Worm (Caenorhabditis elegans) whole organism, late embryonic: ENCODE measurements around the gene rpl-32.
A peak's percentile ranks its signal among the peaks of the same experiment; 100 is the strongest.

Source experiments
- C38D4.7 ChIP-seq: fragments of 200-800 bp; sonication (Bioruptor generic); optimal IDR thresholded peaks from 2 replicates; lab custom pipeline; 2018; ENCODE audit warnings: mild to moderate bottlenecking, missing genetic modification characterization, moderate library complexity, missing compliant biosample characterization
- K02D7.2 ChIP-seq: sonication (generic microtip); optimal IDR thresholded peaks from 2 replicates; lab custom pipeline; 2017; ENCODE audit warnings: mild to moderate bottlenecking, missing genetic modification characterization, missing compliant biosample characterization
- K09A11.1 ChIP-seq: sonication (generic microtip); optimal IDR thresholded peaks from 2 replicates; lab custom pipeline; 2017; ENCODE audit warnings: antibody characterized with exemption, mild to moderate bottlenecking, missing genetic modification characterization, missing compliant biosample characterization; ENCODE audit not compliant: insufficient read depth
- ahr-1 ChIP-seq: sonication (generic microtip); optimal IDR thresholded peaks from 2 replicates; lab custom pipeline; 2016; ENCODE audit warnings: missing genetic modification characterization, missing compliant biosample characterization
- ama-1 ChIP-seq: fragments of 150-350 bp; optimal IDR thresholded peaks from 2 replicates; lab custom pipeline; 2014
- ceh-18 ChIP-seq: sonication (generic microtip); optimal IDR thresholded peaks from 2 replicates; lab custom pipeline; 2016; ENCODE audit warnings: missing genetic modification characterization, missing compliant biosample characterization
- ceh-19 ChIP-seq: fragments of 200-800 bp; sonication (Bioruptor generic); optimal IDR thresholded peaks from 2 replicates; lab custom pipeline; 2018; ENCODE audit warnings: mild to moderate bottlenecking, missing genetic modification characterization, missing compliant biosample characterization
- ceh-2 ChIP-seq: sonication (generic microtip); optimal IDR thresholded peaks from 2 replicates; lab custom pipeline; 2016; ENCODE audit warnings: missing genotype, missing genetic modification characterization, missing compliant biosample characterization
- ceh-22 ChIP-seq: sonication (generic microtip); optimal IDR thresholded peaks from 2 replicates; lab custom pipeline; 2017; ENCODE audit warnings: missing biosample characterization, missing genetic modification characterization
- ceh-24 ChIP-seq: sonication (generic microtip); optimal IDR thresholded peaks from 2 replicates; lab custom pipeline; 2016; ENCODE audit warnings: mild to moderate bottlenecking, missing genetic modification characterization, missing compliant biosample characterization
- ceh-31 ChIP-seq: sonication (generic microtip); optimal IDR thresholded peaks from 2 replicates; lab custom pipeline; 2016; ENCODE audit warnings: missing genetic modification characterization, missing compliant biosample characterization
- ceh-48 ChIP-seq: sonication (generic microtip); optimal IDR thresholded peaks from 2 replicates; lab custom pipeline; 2016; ENCODE audit warnings: missing genetic modification characterization, inconsistent platforms, missing compliant biosample characterization
- ceh-9 ChIP-seq: sonication (generic microtip); optimal IDR thresholded peaks from 2 replicates; lab custom pipeline; 2016; ENCODE audit warnings: mild to moderate bottlenecking, missing genetic modification characterization, inconsistent platforms, missing compliant biosample characterization
- dve-1 ChIP-seq: sonication (generic microtip); optimal IDR thresholded peaks from 2 replicates; lab custom pipeline; 2017; ENCODE audit warnings: antibody characterized with exemption, mild to moderate bottlenecking, missing genetic modification characterization, missing compliant biosample characterization
- elt-2 ChIP-seq: sonication (generic microtip); optimal IDR thresholded peaks from 2 replicates; lab custom pipeline; 2016; ENCODE audit warnings: missing genetic modification reagents, missing genetic modification characterization, missing compliant biosample characterization
- elt-4 ChIP-seq: sonication (generic microtip); optimal IDR thresholded peaks from 2 replicates; lab custom pipeline; 2016; ENCODE audit warnings: missing genetic modification characterization, missing compliant biosample characterization
- ets-4 ChIP-seq: sonication (generic microtip); optimal IDR thresholded peaks from 2 replicates; lab custom pipeline; 2016; ENCODE audit warnings: missing genetic modification characterization, missing compliant biosample characterization
- fkh-10 ChIP-seq: fragments of 150-350 bp; optimal IDR thresholded peaks from 2 replicates; lab custom pipeline; 2014; ENCODE audit warnings: missing biosample characterization, missing genetic modification reagents, missing genetic modification characterization
- fkh-6 ChIP-seq: sonication (generic microtip); optimal IDR thresholded peaks from 2 replicates; lab custom pipeline; 2016; ENCODE audit warnings: missing genetic modification characterization, missing compliant biosample characterization
- hlh-13 ChIP-seq: fragments of 200-800 bp; sonication (Bioruptor generic); optimal IDR thresholded peaks from 2 replicates; lab custom pipeline; 2018; ENCODE audit warnings: mild to moderate bottlenecking, missing genetic modification characterization, missing compliant biosample characterization
- hlh-15 ChIP-seq: sonication (generic microtip); optimal IDR thresholded peaks from 2 replicates; lab custom pipeline; 2016; ENCODE audit warnings: missing genetic modification characterization, missing compliant biosample characterization
- hlh-30 ChIP-seq: sonication (generic microtip); optimal IDR thresholded peaks from 2 replicates; lab custom pipeline; 2017; ENCODE audit warnings: antibody characterized with exemption, missing genetic modification characterization, missing compliant biosample characterization; ENCODE audit not compliant: insufficient read depth
- hlh-6 ChIP-seq: sonication (generic microtip); optimal IDR thresholded peaks from 2 replicates; lab custom pipeline; 2016; ENCODE audit warnings: missing genotype, missing genetic modification characterization, missing compliant biosample characterization
- hlh-8 ChIP-seq: sonication (generic microtip); optimal IDR thresholded peaks from 2 replicates; lab custom pipeline; 2016; ENCODE audit warnings: missing genotype, missing genetic modification characterization, missing compliant biosample characterization
- lim-6 ChIP-seq: sonication (generic microtip); optimal IDR thresholded peaks from 2 replicates; lab custom pipeline; 2016; ENCODE audit warnings: missing genetic modification characterization, missing compliant biosample characterization
- mec-3 ChIP-seq: sonication (generic microtip); optimal IDR thresholded peaks from 2 replicates; lab custom pipeline; 2016; ENCODE audit warnings: borderline replicate concordance, missing genetic modification characterization, missing compliant biosample characterization
- nfya-1 ChIP-seq: sonication (generic microtip); optimal IDR thresholded peaks from 2 replicates; lab custom pipeline; 2017; ENCODE audit warnings: missing genetic modification characterization, mild to moderate bottlenecking, missing compliant biosample characterization, antibody characterized with exemption, moderate library complexity
- nhr-11 ChIP-seq: fragments of 150-350 bp; optimal IDR thresholded peaks from 2 replicates; lab custom pipeline; 2014; ENCODE audit warnings: missing biosample characterization, missing genetic modification characterization
- pax-1 ChIP-seq: fragments of 150-350 bp; optimal IDR thresholded peaks from 2 replicates; lab custom pipeline; 2014; ENCODE audit warnings: missing biosample characterization, missing genetic modification characterization
- pha-2 ChIP-seq: sonication (generic microtip); optimal IDR thresholded peaks from 2 replicates; lab custom pipeline; 2017; ENCODE audit warnings: mild to moderate bottlenecking, missing genetic modification characterization, missing compliant biosample characterization
- pha-4 ChIP-seq: fragments of 150-350 bp; optimal IDR thresholded peaks from 2 replicates; lab custom pipeline; 2018; ENCODE audit warnings: missing biosample characterization, missing genetic modification reagents, missing genetic modification characterization
- pqm-1 ChIP-seq: sonication (generic microtip); optimal IDR thresholded peaks from 2 replicates; lab custom pipeline; 2016; ENCODE audit warnings: missing genetic modification characterization, missing compliant biosample characterization
- pros-1 ChIP-seq: fragments of 150-350 bp; optimal IDR thresholded peaks from 2 replicates; lab custom pipeline; 2014; ENCODE audit warnings: missing biosample characterization, missing genetic modification reagents, missing genetic modification characterization
- syd-9 ChIP-seq: sonication (generic microtip); optimal IDR thresholded peaks from 2 replicates; lab custom pipeline; 2016; ENCODE audit warnings: mild to moderate bottlenecking, missing genetic modification characterization, moderate library complexity, missing compliant biosample characterization
- tbx-7 ChIP-seq: sonication (generic microtip); optimal IDR thresholded peaks from 2 replicates; lab custom pipeline; 2016; ENCODE audit warnings: missing genotype, missing genetic modification characterization, missing compliant biosample characterization
- ttx-3 ChIP-seq: sonication (generic microtip); optimal IDR thresholded peaks from 2 replicates; lab custom pipeline; 2016; ENCODE audit warnings: missing genetic modification reagents, missing genetic modification characterization, missing compliant biosample characterization
- unc-3 ChIP-seq, 2 experiments: fragments of 200-800 bp in 1 of 2; sonication (Bioruptor generic) in 1 of 2; sonication (generic microtip) in 1 of 2; conservative IDR thresholded peaks in 1 of 2; optimal IDR thresholded peaks in 1 of 2; 2 replicates each; pipeline versions ENCODE4 v1.3.6 to Lab custom; 2016 to 2022; ENCODE audit warnings: missing compliant biosample characterization in 2 of 2, missing genetic modification characterization in 2 of 2, missing genetic modification reagents in 1 of 2
- unc-42 ChIP-seq: sonication (generic microtip); optimal IDR thresholded peaks from 2 replicates; lab custom pipeline; 2016; ENCODE audit warnings: missing genotype, missing genetic modification characterization, missing compliant biosample characterization
- ztf-16 ChIP-seq: sonication (generic microtip); optimal IDR thresholded peaks from 2 replicates; lab custom pipeline; 2017; ENCODE audit warnings: missing genetic modification characterization, missing compliant biosample characterization

The rpl-32 gene

DNA sequence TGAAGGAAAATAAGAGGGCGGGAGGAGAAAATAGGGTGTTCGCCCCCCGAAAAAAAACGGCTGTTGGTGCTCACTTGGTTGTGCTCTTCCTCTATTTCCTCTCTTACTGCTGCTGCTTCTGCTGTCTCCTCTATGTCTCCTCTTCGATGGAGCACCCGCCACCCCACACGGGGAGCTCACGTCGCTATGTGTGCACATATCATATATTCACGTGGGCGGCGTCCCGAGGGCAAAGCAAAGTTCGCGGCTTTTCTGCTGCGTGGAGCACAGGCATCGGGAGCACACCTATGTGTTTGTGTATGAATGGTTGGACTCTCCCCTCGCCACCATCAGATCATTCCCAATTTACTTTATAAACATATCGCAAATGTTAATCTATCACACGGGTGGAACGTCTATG lies 43.5 kb downstream of the rpl-32 start (continued):
- TF ChIP-seq fkh-10 (GFP tag; lab: Kevin White, UChicago) (no peak), ahr-1 (tag; lab: Kevin White, UChicago) (no peak), nfya-1 (no peak), ceh-24 (tag; lab: Kevin White, UChicago) (no peak), syd-9 (no peak), hlh-6 (tag; lab: Kevin White, UChicago) (no peak), ceh-31 (tag; lab: Kevin White, UChicago) (peak; percentile 9), C38D4.7 (GFP tag; lab: Kevin White, UChicago) (no peak), pax-1 (tag; lab: Kevin White, UChicago) (no peak), pros-1 (tag; lab: Kevin White, UChicago) (no peak), fkh-6 (tag; lab: Kevin White, UChicago) (no peak), K02D7.2 (tag; lab: Kevin White, UChicago) (no peak), K09A11.1 (tag; lab: Kevin White, UChicago) (no peak), hlh-8 (tag; lab: Kevin White, UChicago) (no peak), unc-3 (GFP tag; conservative IDR thresholded peaks at IDR 0.05; lab: Robert Waterston, UW) (no peak), unc-3 (tag; optimal IDR thresholded peaks at IDR 0.05; lab: Kevin White, UChicago) (no peak), pha-4 (no peak), ztf-16 (tag; lab: Kevin White, UChicago) (no peak), hlh-30 (tag; lab: Kevin White, UChicago) (peak; percentile 65), ama-1 (lab: Kevin White, UChicago) (no peak), elt-4 (tag; lab: Kevin White, UChicago) (peak; percentile 23), ceh-18 (tag; lab: Kevin White, UChicago) (peak; percentile 42), ceh-22 (tag; lab: Kevin White, UChicago) (no peak), nhr-11 (tag; lab: Kevin White, UChicago) (no peak), pqm-1 (tag; lab: Kevin White, UChicago) (no peak), hlh-13 (no peak), ets-4 (tag; lab: Kevin White, UChicago) (no peak)
- TF ChIP-seq, all 69 proteins: peak for 8

DNA sequence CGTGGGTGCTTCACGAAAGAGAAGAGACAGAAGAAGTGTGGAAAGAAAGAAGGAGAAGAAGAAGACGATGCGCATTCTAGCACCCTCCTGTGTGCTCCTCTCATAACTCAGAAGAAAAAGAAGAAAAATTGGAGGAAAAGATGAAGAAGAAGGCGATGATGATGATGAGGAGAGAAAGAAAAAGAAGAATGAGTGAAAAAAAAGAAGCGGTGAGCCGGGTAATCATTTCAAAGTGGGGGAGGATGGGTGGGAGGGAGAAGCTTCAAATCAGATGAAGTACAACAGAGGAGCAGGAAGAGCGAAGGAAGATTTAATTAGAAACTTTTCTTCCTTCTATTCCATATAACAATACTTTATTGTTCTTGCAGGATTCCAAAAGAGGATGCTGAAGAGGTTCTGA lies 46.2 kb downstream of the rpl-32 start:
- TF ChIP-seq ceh-31 (tag; lab: Kevin White, UChicago) (peak; percentile 17), hlh-6 (tag; lab: Kevin White, UChicago) (no peak), ceh-19 (GFP tag; lab: Kevin White, UChicago) (peak; percentile 15), unc-42 (tag; lab: Kevin White, UChicago) (peak; percentile 82)

DNA sequence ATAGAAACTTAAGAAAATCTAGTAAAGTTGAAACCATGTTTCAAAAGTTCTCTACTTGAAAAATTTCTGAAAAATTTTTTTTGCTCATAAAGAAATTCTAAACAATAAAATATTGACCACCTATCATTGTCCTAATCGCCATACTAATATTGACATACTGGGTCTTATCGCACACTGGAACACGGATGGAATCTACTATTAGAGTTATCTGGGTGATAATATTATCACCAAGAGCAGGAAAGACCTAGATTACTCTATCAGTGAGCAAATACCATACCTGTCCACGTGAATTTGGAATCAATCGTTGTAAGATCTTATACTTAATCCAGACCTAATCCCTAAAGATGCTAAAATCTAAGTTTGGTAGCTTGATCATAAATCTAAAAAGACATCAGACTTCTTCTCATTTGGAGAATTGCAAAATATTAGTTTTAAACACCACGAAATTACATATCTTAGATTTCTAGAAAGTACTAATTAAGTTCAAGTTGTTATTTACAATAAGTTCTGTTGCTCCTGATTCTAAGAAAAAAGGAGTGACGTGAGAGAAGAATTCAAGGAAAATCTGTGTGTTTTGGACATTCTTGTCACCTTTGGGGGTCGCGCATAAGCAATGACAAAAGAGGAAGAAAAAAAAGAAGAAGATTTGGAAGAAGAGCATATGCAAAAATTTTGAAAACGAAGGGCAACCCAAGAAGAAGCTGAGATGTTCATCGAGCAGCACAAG lies 46.7 kb downstream of the rpl-32 start:
- TF ChIP-seq elt-2 (tag; lab: Kevin White, UChicago) (peak; percentile 98), dve-1 (peak; percentile 15), ttx-3 (tag; lab: Kevin White, UChicago) (no peak)

DNA sequence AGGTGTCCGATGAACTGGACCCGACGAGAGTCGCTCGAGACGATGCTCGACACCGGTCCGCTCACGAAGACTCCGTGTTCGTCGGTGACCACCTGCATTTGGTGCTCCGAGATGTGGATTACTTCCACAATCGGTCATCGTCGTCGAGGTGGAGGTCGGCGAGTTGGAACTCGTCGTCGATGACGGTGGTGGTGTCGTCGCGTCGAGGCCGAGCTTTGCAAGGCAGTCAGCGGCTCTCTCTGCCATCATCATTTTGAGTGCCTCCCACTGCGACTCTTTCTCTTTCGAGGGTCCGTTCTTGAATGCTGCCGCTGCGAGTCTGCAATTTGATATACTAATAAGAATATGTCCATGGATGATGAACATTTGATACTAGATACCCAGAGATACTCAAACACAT lies 49.1 kb downstream of the rpl-32 start:
- TF ChIP-seq ceh-18 (tag; lab: Kevin White, UChicago): no peak
- no peak for TF ChIP-seq ceh-9 (tag; lab: Kevin White, UChicago)
- no peak for TF ChIP-seq elt-4 (tag; lab: Kevin White, UChicago)
- TF ChIP-seq hlh-15 (tag; lab: Kevin White, UChicago): no peak
- no peak for TF ChIP-seq ceh-48 (tag; lab: Kevin White, UChicago)
- no peak for TF ChIP-seq ceh-24 (tag; lab: Kevin White, UChicago)
- TF ChIP-seq ceh-31 (tag; lab: Kevin White, UChicago): no peak
- no peak for TF ChIP-seq tbx-7 (tag; lab: Kevin White, UChicago)
- TF ChIP-seq lim-6 (tag; lab: Kevin White, UChicago): no peak
- TF ChIP-seq pha-4: no peak
- TF ChIP-seq mec-3 (tag; lab: Kevin White, UChicago): no peak
- no peak for TF ChIP-seq ceh-2 (tag; lab: Kevin White, UChicago)
- TF ChIP-seq fkh-6 (tag; lab: Kevin White, UChicago): no peak
- TF ChIP-seq pha-2: no peak
